Worm (Caenorhabditis elegans) whole organism, L4 larva: ENCODE data around the gene srw-120.

Experiments used
- D1046.2 ChIP-seq: fragments of 200-800 bp; sonication (Bioruptor generic); IDR thresholded peaks from 2 replicates; pipeline ENCODE4 v1.3.6; 2022; ENCODE audit warnings: missing genetic modification characterization, missing compliant biosample characterization
- F37D6.2 ChIP-seq: sonication (generic microtip); optimal IDR thresholded peaks from 2 replicates; lab custom pipeline; 2016; ENCODE audit warnings: mild to moderate bottlenecking, missing genetic modification characterization, missing compliant biosample characterization
- R02D3.7 ChIP-seq: fragments of 150-350 bp; sonication (generic microtip); optimal IDR thresholded peaks from 3 replicates; lab custom pipeline; 2014; ENCODE audit warnings: missing biosample characterization, missing genetic modification characterization
- Y48G9A.11 ChIP-seq: fragments of 200-800 bp; sonication (Bioruptor generic); IDR thresholded peaks from 2 replicates; pipeline ENCODE4 v1.3.6; 2022; ENCODE audit warnings: missing genetic modification reagents, missing genetic modification characterization, missing compliant biosample characterization
- ZK337.2 ChIP-seq: fragments of 200-800 bp; sonication (Bioruptor generic); IDR thresholded peaks from 2 replicates; pipeline ENCODE4 v1.3.6; 2022; ENCODE audit warnings: missing genetic modification reagents, missing genetic modification characterization, missing compliant biosample characterization
- aha-1 ChIP-seq: fragments of 150-350 bp; peaks from one replicate; lab custom pipeline; 2014; ENCODE audit warnings: missing biosample characterization, missing genetic modification characterization
- ceh-62 ChIP-seq: sonication (generic microtip); optimal IDR thresholded peaks from 2 replicates; lab custom pipeline; 2017; ENCODE audit warnings: missing biosample characterization, missing genetic modification characterization
- ces-1 ChIP-seq: fragments of 150-350 bp; sonication (generic microtip); optimal IDR thresholded peaks from 4 replicates; lab custom pipeline; 2014; ENCODE audit warnings: missing biosample characterization, missing genetic modification reagents, missing genetic modification characterization
- daf-19 ChIP-seq: fragments of 200-800 bp; sonication (Bioruptor generic); conservative IDR thresholded peaks from 2 replicates; pipeline ENCODE4 v1.3.6; 2022; ENCODE audit warnings: missing genetic modification characterization, missing compliant biosample characterization
- dve-1 ChIP-seq: sonication (generic microtip); optimal IDR thresholded peaks from 2 replicates; lab custom pipeline; 2017; ENCODE audit warnings: antibody characterized with exemption, mild to moderate bottlenecking, missing genetic modification characterization, missing compliant biosample characterization; ENCODE audit not compliant: insufficient read depth
- gei-8 ChIP-seq: fragments of 200-800 bp; sonication (Bioruptor generic); optimal IDR thresholded peaks from 2 replicates; lab custom pipeline; 2018; ENCODE audit warnings: mild to moderate bottlenecking, missing genetic modification characterization, missing compliant biosample characterization
- hlh-30 ChIP-seq: sonication (generic microtip); optimal IDR thresholded peaks from 2 replicates; lab custom pipeline; 2017; ENCODE audit warnings: antibody characterized with exemption, mild to moderate bottlenecking, missing genetic modification characterization, missing compliant biosample characterization; ENCODE audit not compliant: insufficient read depth
- lin-13 ChIP-seq: fragments of 150-350 bp; optimal IDR thresholded peaks from 2 replicates; lab custom pipeline; 2014; ENCODE audit warnings: missing biosample characterization, missing genetic modification reagents, missing genetic modification characterization
- lin-39 ChIP-seq: fragments of 150-350 bp; optimal IDR thresholded peaks from 2 replicates; lab custom pipeline; 2014; ENCODE audit warnings: missing biosample characterization, missing genetic modification reagents, missing genetic modification characterization
- nhr-10 ChIP-seq: fragments of 150-350 bp; optimal IDR thresholded peaks from 2 replicates; lab custom pipeline; 2014; ENCODE audit warnings: missing biosample characterization, missing genetic modification characterization
- nhr-11 ChIP-seq: fragments of 150-350 bp; optimal IDR thresholded peaks from 2 replicates; lab custom pipeline; 2014; ENCODE audit warnings: missing biosample characterization, missing genetic modification characterization
- nhr-237 ChIP-seq: sonication (generic microtip); optimal IDR thresholded peaks from 2 replicates; lab custom pipeline; 2017; ENCODE audit warnings: missing biosample characterization, missing genetic modification characterization
- nhr-41 ChIP-seq: fragments of 200-800 bp; sonication (Bioruptor generic); IDR thresholded peaks from 2 replicates; pipeline ENCODE4 v1.3.6; 2022; ENCODE audit warnings: missing genetic modification reagents, missing genetic modification characterization, missing compliant biosample characterization
- nhr-42 ChIP-seq: fragments of 200-800 bp; sonication (Bioruptor generic); IDR thresholded peaks from 2 replicates; pipeline ENCODE4 v1.3.6; 2022; ENCODE audit warnings: missing genetic modification characterization, missing compliant biosample characterization
- nhr-6 ChIP-seq: fragments of 150-350 bp; optimal IDR thresholded peaks from 2 replicates; lab custom pipeline; 2014; ENCODE audit warnings: missing biosample characterization, missing genetic modification characterization
- nhr-76 ChIP-seq: fragments of 150-350 bp; optimal IDR thresholded peaks from 2 replicates; lab custom pipeline; 2014; ENCODE audit warnings: missing biosample characterization, missing genetic modification characterization
- nhr-77 ChIP-seq: fragments of 150-350 bp; optimal IDR thresholded peaks from 2 replicates; lab custom pipeline; 2014; ENCODE audit warnings: missing biosample characterization, missing genetic modification characterization
- skn-1 ChIP-seq: fragments of 150-350 bp; optimal IDR thresholded peaks from 2 replicates; lab custom pipeline; 2014; ENCODE audit warnings: missing biosample characterization, missing genetic modification characterization
- spr-3 ChIP-seq: fragments of 200-800 bp; sonication (Bioruptor generic); optimal IDR thresholded peaks from 2 replicates; lab custom pipeline; 2018; ENCODE audit warnings: mild to moderate bottlenecking, missing genetic modification characterization, missing compliant biosample characterization
- tra-1 ChIP-seq: fragments of 200-800 bp; sonication (Bioruptor generic); IDR thresholded peaks from 2 replicates; pipeline ENCODE4 v1.3.6; 2022; ENCODE audit warnings: missing genetic modification reagents, missing genetic modification characterization, missing compliant biosample characterization
- unc-130 ChIP-seq: sonication (generic microtip); optimal IDR thresholded peaks from 2 replicates; lab custom pipeline; 2016; ENCODE audit warnings: missing genetic modification reagents, missing genetic modification characterization, missing compliant biosample characterization
- unc-39 ChIP-seq: sonication (generic microtip); optimal IDR thresholded peaks from 2 replicates; lab custom pipeline; 2017; ENCODE audit warnings: missing biosample characterization, missing genetic modification characterization
- unc-62 ChIP-seq, 3 experiments: fragments of 150-350 bp in 1 of 3; sonication (generic microtip); optimal IDR thresholded peaks in 2 of 3; peaks in 1 of 3; 1 replicate in 1 of 3; 2 replicates in 2 of 3; lab custom pipeline; 2014 to 2017; ENCODE audit warnings: missing biosample characterization in 3 of 3, missing genetic modification characterization in 3 of 3, missing genetic modification reagents in 3 of 3, missing genotype in 1 of 3
- vab-7 ChIP-seq: fragments of 200-800 bp; sonication (Bioruptor generic); IDR thresholded peaks from 2 replicates; pipeline ENCODE4 v1.3.6; 2022; ENCODE audit warnings: missing genetic modification reagents, missing genetic modification characterization, missing compliant biosample characterization
- zfp-2 ChIP-seq: sonication (generic microtip); optimal IDR thresholded peaks from 2 replicates; lab custom pipeline; 2016; ENCODE audit warnings: mild to moderate bottlenecking, missing genetic modification characterization, missing compliant biosample characterization
- zfp-3 ChIP-seq: fragments of 200-800 bp; sonication (Bioruptor generic); conservative IDR thresholded peaks from 2 replicates; pipeline ENCODE4 v1.3.6; 2022; ENCODE audit warnings: missing genetic modification reagents, missing genetic modification characterization, missing compliant biosample characterization
- zip-11 ChIP-seq: fragments of 200-800 bp; sonication (Bioruptor generic); IDR thresholded peaks from 2 replicates; pipeline ENCODE4 v1.3.6; 2022; ENCODE audit warnings: missing genetic modification characterization, missing compliant biosample characterization
- ztf-7 ChIP-seq: fragments of 150-350 bp; optimal IDR thresholded peaks from 2 replicates; lab custom pipeline; 2014; ENCODE audit warnings: missing biosample characterization, missing genetic modification characterization

srw-120 gene

ce11 chrV:2992060-2992459, 3.9 kb downstream of the srw-120 start:
- TF ChIP-seq unc-62 (GFP tag; optimal IDR thresholded peaks at IDR 0.05 in 1 of 2; lab: Kevin White, UChicago): peak in 1 of 2 experiments; percentile 97
- no peak for TF ChIP-seq unc-62 (tag; optimal IDR thresholded peaks at IDR 0.05; lab: Kevin White, UChicago)
- no peak for TF ChIP-seq unc-130 (GFP tag; lab: Kevin White, UChicago)
- TF ChIP-seq nhr-41: no peak

ce11 chrV:2991485-2991884, 4.5 kb downstream of the srw-120 start, which contains the start of gene srw-121:
Gene srw-121 (minus strand): TSS chrV:2991585.
- TF ChIP-seq nhr-42 (GFP tag; lab: Robert Waterston, UW) (no peak), nhr-77 (no peak), nhr-76 (tag; lab: Kevin White, UChicago) (no peak), zip-11 (GFP tag; lab: Robert Waterston, UW) (no peak), spr-3 (GFP tag; lab: Kevin White, UChicago) (no peak)
- TF ChIP-seq, all 104 proteins: peak for 0

- TF ChIP-seq aha-1: no peak
- no peak for TF ChIP-seq nhr-237 (tag; lab: Kevin White, UChicago)
- no peak for TF ChIP-seq nhr-11
- TF ChIP-seq nhr-10 (tag; lab: Kevin White, UChicago): no peak
- no peak for TF ChIP-seq ces-1
- no peak for TF ChIP-seq spr-3 (GFP tag; lab: Kevin White, UChicago)
- no peak for TF ChIP-seq dve-1 (tag; lab: Kevin White, UChicago)
- no peak for TF ChIP-seq daf-19 (GFP tag; lab: Robert Waterston, UW)
- TF ChIP-seq nhr-77: no peak
- TF ChIP-seq lin-13: no peak
- TF ChIP-seq nhr-42 (GFP tag; lab: Robert Waterston, UW): no peak
- no peak for TF ChIP-seq skn-1 (tag; lab: Kevin White, UChicago)
- TF ChIP-seq ZK337.2: no peak
- no peak for TF ChIP-seq Y48G9A.11
- no peak for TF ChIP-seq unc-39 (tag; lab: Kevin White, UChicago)
These were observed 8.6 kb downstream of the srw-120 start, which contains the start of gene srh-85 for ce11 chrV:2987407-2987806. Gene srh-85 (minus strand): TSS chrV:2987507.

ce11 chrV:2985309-2985708, 10.7 kb downstream of the srw-120 start, which contains the start of gene srw-139:
Gene srw-139 (minus strand): TSS chrV:2985409.
- TF ChIP-seq nhr-6 (tag; lab: Kevin White, UChicago): no peak
- TF ChIP-seq gei-8: no peak
- TF ChIP-seq tra-1 (GFP tag; lab: Robert Waterston, UW): no peak
- TF ChIP-seq nhr-76 (tag; lab: Kevin White, UChicago): no peak
- TF ChIP-seq D1046.2 (GFP tag; lab: Robert Waterston, UW): no peak
- TF ChIP-seq ZK337.2: no peak
- no peak for TF ChIP-seq zfp-3 (GFP tag; lab: Robert Waterston, UW)
- TF ChIP-seq vab-7 (GFP tag; lab: Robert Waterston, UW): no peak
- TF ChIP-seq hlh-30: no peak
- TF ChIP-seq lin-39 (tag; lab: Kevin White, UChicago): no peak
- TF ChIP-seq R02D3.7: no peak
- no peak for TF ChIP-seq zfp-2
- no peak for TF ChIP-seq ztf-7 (tag; lab: Kevin White, UChicago)
- TF ChIP-seq ceh-62 (tag; lab: Kevin White, UChicago): no peak

- TF ChIP-seq ces-1 (no peak), nhr-42 (GFP tag; lab: Robert Waterston, UW) (no peak), unc-62 (GFP tag; optimal IDR thresholded peaks at IDR 0.05 in 1 of 2; lab: Kevin White, UChicago) (peak in 1 of 2 experiments; percentile 15), unc-62 (tag; optimal IDR thresholded peaks at IDR 0.05; lab: Kevin White, UChicago) (no peak), nhr-6 (tag; lab: Kevin White, UChicago) (no peak), dve-1 (tag; lab: Kevin White, UChicago) (no peak), F37D6.2 (tag; lab: Kevin White, UChicago) (no peak)
These were observed 12.7 kb downstream of the srw-120 start, which contains the start of gene srw-117 for ce11 chrV:2983351-2983750. Gene srw-117 (minus strand): TSS chrV:2983451.
